Fruit fly (Drosophila melanogaster) whole organism, wandering third instar larva: ENCODE measurements around the gene Fas3.

ENCODE experiments used
- Mio ChIP-seq: sonication (Bioruptor generic); optimal IDR thresholded peaks from 2 replicates; lab custom pipeline; 2016; ENCODE audit warnings: missing biosample characterization, missing genetic modification characterization
- br ChIP-seq: fragments of 200-800 bp; sonication (Bioruptor generic); optimal IDR thresholded peaks from 2 replicates; lab custom pipeline; 2016; ENCODE audit warnings: missing biosample characterization, missing genetic modification characterization
- dl ChIP-seq, 2 experiments: fragments of 175-275, 200-275 bp in 1 of 2; fragments of 200-275 bp in 1 of 2; sonication (Bioruptor generic); optimal IDR thresholded peaks; lab custom pipeline; 2018; ENCODE audit warnings: mild to moderate bottlenecking in 2 of 2, missing biosample characterization in 2 of 2, missing genetic modification characterization in 2 of 2, moderate library complexity in 2 of 2; ENCODE audit not compliant: partially characterized antibody in 2 of 2, insufficient read depth in 1 of 2
- ey ChIP-seq: fragments of 200-800 bp; sonication (Bioruptor generic); optimal IDR thresholded peaks from 2 replicates; lab custom pipeline; 2016; ENCODE audit warnings: missing biosample characterization, missing genetic modification characterization
- foxo ChIP-seq, 2 experiments: fragments of 200-800 bp; sonication (Bioruptor generic); optimal IDR thresholded peaks; 2 replicates in 1 of 2; 3 replicates in 1 of 2; lab custom pipeline; 2016 to 2017; ENCODE audit warnings: missing biosample characterization in 2 of 2, missing genetic modification characterization in 2 of 2
- fru ChIP-seq: fragments of 200-800 bp; sonication (Bioruptor generic); optimal IDR thresholded peaks from 3 replicates; lab custom pipeline; 2016; ENCODE audit warnings: missing biosample characterization, mild to moderate bottlenecking, missing genetic modification characterization
- pan ChIP-seq: fragments of >200 bp; optimal IDR thresholded peaks from 2 replicates; lab custom pipeline; 2017
- rgr ChIP-seq: fragments of 200-800 bp; sonication (Bioruptor generic); optimal IDR thresholded peaks from 3 replicates; lab custom pipeline; 2016; ENCODE audit warnings: missing biosample characterization, mild to moderate bottlenecking, missing genetic modification characterization

DNA sequence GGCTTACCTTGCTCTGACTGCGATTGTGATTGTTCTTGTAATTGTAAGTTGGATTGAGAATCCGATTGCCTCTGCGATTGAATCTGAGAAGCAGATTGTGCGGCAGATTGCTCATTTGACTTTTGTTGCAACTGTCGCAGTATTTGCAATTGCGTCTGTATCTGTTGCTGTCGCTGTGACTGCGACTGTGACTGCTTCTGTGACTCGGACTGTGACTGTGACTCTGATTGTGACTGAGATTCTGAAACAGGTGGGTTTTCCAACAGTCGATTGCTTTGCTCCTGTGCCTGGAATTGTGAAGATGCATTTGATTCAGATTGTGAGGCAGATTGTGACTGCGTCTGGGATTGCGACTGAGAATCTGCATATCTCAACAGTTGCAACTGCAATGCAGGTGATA, 38.1 kb downstream of the Fas3 start:
- TF ChIP-seq Mio (GFP tag; lab: Kevin White, UChicago) = no peak
- TF ChIP-seq pan (lab: Kevin White, UChicago) = no peak
- TF ChIP-seq rgr (GFP tag; lab: Kevin White, UChicago) = no peak
- no peak for TF ChIP-seq fru
- TF ChIP-seq ey (GFP tag; lab: Kevin White, UChicago) = no peak
- no peak for TF ChIP-seq foxo (GFP tag; optimal IDR thresholded peaks at IDR 0.05; lab: Kevin White, UChicago)
- no peak for TF ChIP-seq br (GFP tag; lab: Kevin White, UChicago)
- no peak for TF ChIP-seq dl (GFP tag; optimal IDR thresholded peaks at IDR 0.05; lab: Kevin White, UChicago; ENCODE audit: insufficient read depth in 1 of 2, partially characterized antibody in 2 of 2)
